Worm (Caenorhabditis elegans): ENCODE measurements around the gene C44B7.7.

- TF ChIP-seq nhr-11 (tag; optimal IDR thresholded peaks at IDR 0.05) (no peak), zag-1 (tag; optimal IDR thresholded peaks at IDR 0.05) (no peak), ama-1 (optimal IDR thresholded peaks at IDR 0.05) (no peak), ceh-82 (tag; optimal IDR thresholded peaks at IDR 0.05) (no peak), nhr-76 (tag; optimal IDR thresholded peaks at IDR 0.05) (no peak), ztf-11 (tag; optimal IDR thresholded peaks at IDR 0.05) (no peak), ceh-9 (tag; optimal IDR thresholded peaks at IDR 0.05) (no peak), mdl-1 (tag; optimal IDR thresholded peaks at IDR 0.05) (no peak), elt-1 (tag; optimal IDR thresholded peaks at IDR 0.05) (no peak), snpc-4 (tag; optimal IDR thresholded peaks at IDR 0.05) (no peak), ceh-16 (tag; optimal IDR thresholded peaks at IDR 0.05) (no peak), nfya-1 (tag; optimal IDR thresholded peaks at IDR 0.05; ENCODE audit: insufficient read depth) (no peak)
Measured at ce11 chrII:6908689-6909088, 28.7 kb upstream of the C44B7.7 start.

Measured in whole organism, L3 larva.